Fruit fly (Drosophila melanogaster): ENCODE measurements around the gene CG43221.

- TF ChIP-seq Myc (optimal IDR thresholded peaks at IDR 0.05) (no peak), psq (GFP tag; optimal IDR thresholded peaks at IDR 0.05) (no peak), Abd-B (GFP tag; optimal IDR thresholded peaks at IDR 0.05) (no peak), foxo (GFP tag; optimal IDR thresholded peaks at IDR 0.05) (no peak), Hr78 (GFP tag; optimal IDR thresholded peaks at IDR 0.05) (no peak), pan (optimal IDR thresholded peaks at IDR 0.05) (no peak), br (GFP tag; optimal IDR thresholded peaks at IDR 0.05) (no peak)
Observed at dm6 chr2L:17485457-17485856, at the start of gene CG43221, which contains the start of gene CG43645.
